Fruit fly (Drosophila melanogaster): Measurements from ENCODE around the gene CG9590.

DNA sequence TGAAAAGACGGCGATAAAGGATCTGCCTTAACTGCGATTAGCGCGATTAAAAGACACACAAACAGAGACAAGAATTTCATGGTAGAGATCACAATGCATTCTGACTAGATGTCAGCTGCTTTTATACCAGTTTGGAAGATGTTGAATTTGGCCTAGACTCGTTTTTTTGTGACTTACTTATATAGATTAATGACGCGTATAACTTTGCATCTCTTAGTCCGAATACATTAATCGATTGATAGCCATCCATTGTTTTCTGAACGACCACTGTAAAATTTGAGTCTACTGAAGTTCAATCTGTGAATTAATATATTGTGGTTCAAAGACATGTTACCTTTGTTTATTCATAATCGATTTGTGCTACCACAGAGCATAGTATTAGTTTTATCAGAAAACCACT is 11.3 kb upstream of the CG9590 start, which contains the start of gene CG45207:
- TF ChIP-seq Dif (GFP tag; optimal IDR thresholded peaks at IDR 0.05; ENCODE audit: partially characterized antibody) = no peak
- TF ChIP-seq lola (GFP tag; optimal IDR thresholded peaks at IDR 0.05) = no peak

Data from whole organism, wandering third instar larva.